Fruit fly (Drosophila melanogaster): ENCODE results near the gene mtgo.

The mtgo gene

DNA sequence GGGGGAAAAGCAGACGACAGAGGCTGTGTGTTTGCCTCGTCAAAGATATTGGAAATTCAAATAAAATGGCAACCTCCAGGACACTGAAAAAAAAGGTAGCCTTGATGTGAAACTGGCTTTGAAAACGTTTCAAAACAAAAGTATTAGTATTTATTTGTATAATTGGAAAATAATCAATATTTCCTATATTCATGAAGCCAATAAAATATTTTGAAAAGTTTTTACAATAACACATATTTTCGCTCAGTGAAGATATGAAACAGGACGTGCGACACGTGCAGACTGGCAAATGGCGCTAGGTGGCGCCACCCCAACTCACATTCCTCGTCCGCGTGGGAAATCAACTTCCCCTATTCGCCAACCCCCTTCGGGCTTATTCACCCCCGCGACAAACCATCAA is 103.0 kb downstream of the mtgo start (continued):
- no peak for TF ChIP-seq Optix (GFP tag; IDR thresholded peaks at IDR 0.05)
- no peak for TF ChIP-seq B-H2 (GFP tag; optimal IDR thresholded peaks at IDR 0.05)
- peak; percentile 57 for TF ChIP-seq CG6854 (GFP tag; optimal IDR thresholded peaks at IDR 0.05)
- TF ChIP-seq CG13624 (GFP tag; optimal IDR thresholded peaks at IDR 0.05), result no peak
- TF ChIP-seq Mrtf (GFP tag; IDR thresholded peaks at IDR 0.05), result no peak
- TF ChIP-seq CG14441 (GFP tag; IDR thresholded peaks at IDR 0.05), result peak; percentile 58
- peak; percentile 80 for TF ChIP-seq Med (GFP tag)
- no peak for TF ChIP-seq MBD-R2 (GFP tag; IDR thresholded peaks at IDR 0.05)
- TF ChIP-seq Oaz (GFP tag; IDR thresholded peaks at IDR 0.05), result peak; percentile 27; the same call in 1 of the 2 replicates
- TF ChIP-seq caup (GFP tag; optimal IDR thresholded peaks at IDR 0.05; ENCODE audit: severe bottlenecking), result peak; percentile 65
- peak; percentile 42 to 60 for TF ChIP-seq Hr51 (GFP tag; optimal IDR thresholded peaks at IDR 0.05)
- peak; percentile 61 for TF ChIP-seq CG12391 (tag; optimal IDR thresholded peaks at IDR 0.05)
- peak; percentile 33 for TF ChIP-seq CG12299 (tag; optimal IDR thresholded peaks at IDR 0.05)
- TF ChIP-seq Drgx (GFP tag; IDR thresholded peaks at IDR 0.05), result no peak
- TF ChIP-seq Tbp (GFP tag; optimal IDR thresholded peaks at IDR 0.05), result no peak
- TF ChIP-seq CG11085 (GFP tag; IDR thresholded peaks at IDR 0.05), result no peak
- TF ChIP-seq CG34376 (GFP tag; optimal IDR thresholded peaks at IDR 0.05), result peak; percentile 7
- TF ChIP-seq hkb (optimal IDR thresholded peaks at IDR 0.05), result no peak
- TF ChIP-seq hkb (GFP tag; IDR thresholded peaks at IDR 0.05), result peak; percentile 68
- TF ChIP-seq CG31441 (GFP tag; IDR thresholded peaks at IDR 0.05), result peak; percentile 71
- peak; percentile 7 for TF ChIP-seq dmrt11E (tag; optimal IDR thresholded peaks at IDR 0.05)
- peak; percentile 28 for TF ChIP-seq org-1 (GFP tag; optimal IDR thresholded peaks at IDR 0.05)
- TF ChIP-seq hb (GFP tag; IDR thresholded peaks at IDR 0.05; ENCODE audit: partially characterized antibody), result no peak
- no peak for TF ChIP-seq CG6175 (GFP tag; IDR thresholded peaks at IDR 0.05)
- peak; percentile 23; the same call in 1 of the 2 replicates for TF ChIP-seq CG9215 (GFP tag; IDR thresholded peaks at IDR 0.05)
- TF ChIP-seq CG12219 (GFP tag; optimal IDR thresholded peaks at IDR 0.05), result peak; percentile 13
- TF ChIP-seq Taf1 (GFP tag; IDR thresholded peaks at IDR 0.05), result 0 out of 2 replicates have a peak, but pooled peaks have one; percentile 18
- peak; percentile 73 for TF ChIP-seq dmrt99B (tag; optimal IDR thresholded peaks at IDR 0.05)
- 0 out of 3 replicates have a peak, but pooled peaks have one; percentile 9 for TF ChIP-seq otp (GFP tag; IDR thresholded peaks at IDR 0.05)
- TF ChIP-seq nmo (GFP tag; optimal IDR thresholded peaks at IDR 0.05), result peak; percentile 32
- peak; percentile 16 for TF ChIP-seq odd (GFP tag; optimal IDR thresholded peaks at IDR 0.05)
- TF ChIP-seq lab (GFP tag; optimal IDR thresholded peaks at IDR 0.05), result peak; percentile 87
- TF ChIP-seq tup (GFP tag; optimal IDR thresholded peaks at IDR 0.05), result no peak
- TF ChIP-seq NC2β (GFP tag; optimal IDR thresholded peaks at IDR 0.05), result no peak
- peak; percentile 60 for TF ChIP-seq Atf6 (GFP tag; IDR thresholded peaks at IDR 0.05)
- TF ChIP-seq maf-S (GFP tag; optimal IDR thresholded peaks at IDR 0.05), result no peak
- TF ChIP-seq sr (GFP tag; IDR thresholded peaks at IDR 0.05), result no peak
- peak; percentile 58; the same call in 1 of the 2 replicates for TF ChIP-seq CG6689 (GFP tag; IDR thresholded peaks at IDR 0.05)
- no peak for TF ChIP-seq jing (GFP tag; optimal IDR thresholded peaks at IDR 0.05)
- no peak for TF ChIP-seq pum (GFP tag; optimal IDR thresholded peaks at IDR 0.05)
- peak; percentile 71 for TF ChIP-seq CG34422 (GFP tag; IDR thresholded peaks at IDR 0.05)
- peak; percentile 11 for TF ChIP-seq Fer2 (tag; optimal IDR thresholded peaks at IDR 0.05)
- TF ChIP-seq CG12769 (tag; optimal IDR thresholded peaks at IDR 0.05), result peak; percentile 14
- no peak for TF ChIP-seq Dfd (GFP tag; optimal IDR thresholded peaks at IDR 0.05)
- TF ChIP-seq Nf-YC (tag; optimal IDR thresholded peaks at IDR 0.05), result peak; percentile 36
- TF ChIP-seq fd96Cb (tag; optimal IDR thresholded peaks at IDR 0.05), result peak; percentile 16
- TF ChIP-seq E2f1 (GFP tag; IDR thresholded peaks at IDR 0.05), result 0 out of 2 replicates have a peak, but pooled peaks have one; percentile 44
- peak; percentile 61 for TF ChIP-seq tgo (GFP tag; IDR thresholded peaks at IDR 0.05)
- TF ChIP-seq CG15514 (GFP tag; optimal IDR thresholded peaks at IDR 0.05), result peak; percentile 38
- no peak for TF ChIP-seq pnt (GFP tag; optimal IDR thresholded peaks at IDR 0.05)
- no peak for TF ChIP-seq CG17568 (GFP tag; optimal IDR thresholded peaks at IDR 0.05)

All from whole organism, embryonic.